Worm (Caenorhabditis elegans): ENCODE data around the gene skih-2.

DNA sequence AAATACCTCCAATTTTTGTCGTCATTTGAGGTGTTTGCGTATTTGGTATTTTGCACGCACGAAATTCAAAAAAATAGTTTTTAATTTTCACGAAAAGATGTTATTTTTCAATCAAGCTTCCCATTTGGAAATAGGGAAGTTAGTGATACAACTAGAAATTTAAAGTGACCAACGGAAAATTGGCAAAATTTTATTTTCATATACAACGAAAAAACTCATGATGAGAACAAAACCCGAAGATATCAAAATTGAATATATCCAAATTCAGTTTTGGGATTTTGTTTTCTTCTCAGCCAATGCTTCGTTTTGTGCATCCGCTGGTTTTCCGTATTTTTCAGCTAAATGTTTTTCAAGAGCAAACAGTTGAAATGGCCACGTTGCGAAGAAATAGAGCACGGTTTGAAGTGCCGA lies 3.8 kb upstream of the skih-2 start:
- no peak for TF ChIP-seq nhr-237 (tag; optimal IDR thresholded peaks at IDR 0.05)
- no peak for TF ChIP-seq lsy-2 (tag; optimal IDR thresholded peaks at IDR 0.05)
- no peak for TF ChIP-seq ceh-63 (GFP tag; optimal IDR thresholded peaks at IDR 0.05)
- no peak for TF ChIP-seq nhr-47 (tag; optimal IDR thresholded peaks at IDR 0.05)
- no peak for TF ChIP-seq ztf-11 (tag; optimal IDR thresholded peaks at IDR 0.05)
- no peak for TF ChIP-seq unc-130 (tag; optimal IDR thresholded peaks at IDR 0.05)
- no peak for TF ChIP-seq efl-1 (optimal IDR thresholded peaks at IDR 0.05)
- TF ChIP-seq efl-1 (GFP tag; optimal IDR thresholded peaks at IDR 0.05 in 1 of 2) = peak; percentile 50 to 92
- no peak for TF ChIP-seq pag-3 (tag; optimal IDR thresholded peaks at IDR 0.05; ENCODE audit: borderline replicate concordance, insufficient read depth)
- no peak for TF ChIP-seq mep-1 (tag; optimal IDR thresholded peaks at IDR 0.05)

Measured in whole organism, L1 larva.